Fruit fly (Drosophila melanogaster): Measurements from ENCODE around the gene Or33c.

Or33c gene

DNA sequence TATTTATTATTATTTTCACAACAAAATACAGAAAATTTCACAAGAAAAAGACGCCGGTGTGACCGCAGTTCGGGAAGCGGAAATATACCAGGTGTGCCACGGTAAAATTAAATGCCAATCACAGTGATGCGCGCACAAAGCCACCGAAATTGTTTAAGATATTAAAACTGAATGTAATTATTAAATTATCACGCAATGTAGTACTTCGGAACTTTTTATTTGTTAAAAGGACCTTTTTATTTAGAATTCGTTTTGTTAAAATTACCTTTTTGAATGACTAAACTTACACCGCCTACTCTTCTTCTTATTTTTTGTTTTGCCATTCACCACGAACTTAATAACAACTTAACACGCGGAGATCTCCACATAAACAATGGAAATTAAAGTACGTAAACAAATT is 50.2 kb downstream of the Or33c start, which contains the start of the genes CG6686 and CG34163 (continued):
- TF ChIP-seq CG16779 (tag; optimal IDR thresholded peaks at IDR 0.05): no peak
- TF ChIP-seq esn (GFP tag; optimal IDR thresholded peaks at IDR 0.05): peak; percentile 69
- no peak for TF ChIP-seq Eip93F (GFP tag; optimal IDR thresholded peaks at IDR 0.05)
- TF ChIP-seq CG3032 (tag; optimal IDR thresholded peaks at IDR 0.05): no peak
- no peak for TF ChIP-seq vri (GFP tag; optimal IDR thresholded peaks at IDR 0.05)
- 0 out of 3 replicates have a peak, but pooled peaks have one; percentile 19 for TF ChIP-seq CG6163 (GFP tag; IDR thresholded peaks at IDR 0.05)
- no peak for TF ChIP-seq fd85E (GFP tag; optimal IDR thresholded peaks at IDR 0.05)
- no peak for TF ChIP-seq Hr38 (GFP tag; optimal IDR thresholded peaks at IDR 0.05)
- no peak for TF ChIP-seq topi (GFP tag; optimal IDR thresholded peaks at IDR 0.05)
- no peak for TF ChIP-seq Lpt (GFP tag; optimal IDR thresholded peaks at IDR 0.05)
- no peak for TF ChIP-seq CG34406 (GFP tag; optimal IDR thresholded peaks at IDR 0.05)
- TF ChIP-seq salr (GFP tag; optimal IDR thresholded peaks at IDR 0.05): no peak
- no peak for TF ChIP-seq fd59A (GFP tag; optimal IDR thresholded peaks at IDR 0.05)
- TF ChIP-seq Met (GFP tag; optimal IDR thresholded peaks at IDR 0.05): no peak

Data from whole organism, prepupa.